Fruit fly (Drosophila melanogaster) whole organism, adult: ENCODE results near the gene CG14974.

Experiments used
- CG7045 ChIP-seq: fragments of 200-800 bp; sonication (Bioruptor generic); optimal IDR thresholded peaks from 2 replicates; lab custom pipeline; 2017; ENCODE audit warnings: missing biosample characterization, mild to moderate bottlenecking, missing genetic modification characterization
- CG7101 ChIP-seq: fragments of 200-800 bp; sonication (Bioruptor generic); optimal IDR thresholded peaks from 2 replicates; lab custom pipeline; 2018; ENCODE audit warnings: missing biosample characterization, mild to moderate bottlenecking, missing genetic modification characterization, moderate library complexity
- Clk ChIP-seq: fragments of 200-800 bp; sonication (Bioruptor generic); optimal IDR thresholded peaks from 2 replicates; lab custom pipeline; 2017; ENCODE audit warnings: missing biosample characterization, missing genetic modification characterization
- Hr96 ChIP-seq: fragments of 200-800 bp; sonication (Bioruptor generic); optimal IDR thresholded peaks from 2 replicates; lab custom pipeline; 2016; ENCODE audit warnings: missing biosample characterization, missing genetic modification characterization
- bab1 ChIP-seq: fragments of 200-800 bp; sonication (Bioruptor generic); optimal IDR thresholded peaks from 3 replicates; lab custom pipeline; 2019; ENCODE audit warnings: missing biosample characterization, mild to moderate bottlenecking, missing genetic modification characterization, moderate library complexity
- tj ChIP-seq: fragments of 200-800 bp; sonication (Bioruptor generic); optimal IDR thresholded peaks from 3 replicates; lab custom pipeline; 2017; ENCODE audit warnings: missing biosample characterization, mild to moderate bottlenecking, missing genetic modification characterization, moderate library complexity

dm6 chr3L:3640916-3641315 is 20.1 kb upstream of the CG14974 start:
- TF ChIP-seq tj, result no peak
- TF ChIP-seq CG7045, result no peak
- TF ChIP-seq CG7101 (tag; lab: Kevin White, UChicago), result no peak
- TF ChIP-seq Hr96 (GFP tag; lab: Kevin White, UChicago), result no peak
- no peak for TF ChIP-seq bab1
- no peak for TF ChIP-seq Clk (GFP tag; lab: Kevin White, UChicago)
